Fruit fly (Drosophila melanogaster): ENCODE measurements around the gene CG17260.

dm6 chr2L:3030350-3030749 is 6.7 kb upstream of the CG17260 start, which contains the start of gene GABPI:
- TF ChIP-seq psq (optimal IDR thresholded peaks at IDR 0.05) (no peak), pan (optimal IDR thresholded peaks at IDR 0.05) (no peak), CG8478 (optimal IDR thresholded peaks at IDR 0.05) (no peak), EcR (GFP tag; optimal IDR thresholded peaks at IDR 0.05) (no peak), usp (GFP tag; optimal IDR thresholded peaks at IDR 0.05) (no peak)
